Fruit fly (Drosophila melanogaster): ENCODE results near the gene CG6769.

dm6 chrX:17880269-17880889 is 19.6 kb downstream of the CG6769 start:
- TF ChIP-seq usp (GFP tag; optimal IDR thresholded peaks at IDR 0.05) (no peak), psq (optimal IDR thresholded peaks at IDR 0.05) (no peak), pan (optimal IDR thresholded peaks at IDR 0.05) (no peak), Dll (optimal IDR thresholded peaks at IDR 0.05) (no peak)

Measured in whole organism.